Fruit fly (Drosophila melanogaster): Measurements from ENCODE around the gene CG7600.

The CG7600 gene

dm6 chr3L:11248303-11248702 is 37.7 kb downstream of the CG7600 start (continued):
- TF ChIP-seq ATbp (GFP tag; optimal IDR thresholded peaks at IDR 0.05): no peak
- no peak for TF ChIP-seq Sry-δ (GFP tag; optimal IDR thresholded peaks at IDR 0.05)
- no peak for TF ChIP-seq CG34224 (GFP tag; IDR thresholded peaks at IDR 0.05; ENCODE audit: partially characterized antibody)
- no peak for TF ChIP-seq sr (GFP tag; IDR thresholded peaks at IDR 0.05)
- TF ChIP-seq CG32767 (GFP tag; IDR thresholded peaks at IDR 0.05): no peak
- TF ChIP-seq run (tag; optimal IDR thresholded peaks at IDR 0.05): no peak
- TF ChIP-seq tll (GFP tag; optimal IDR thresholded peaks at IDR 0.05): no peak
- no peak for TF ChIP-seq sd (tag; optimal IDR thresholded peaks at IDR 0.05)
- TF ChIP-seq Opbp (GFP tag; IDR thresholded peaks at IDR 0.05; ENCODE audit: partially characterized antibody): 0 out of 3 replicates have a peak, but pooled peaks have one; percentile 20
- peak; percentile 18; the same call in 2 of the 3 replicates for TF ChIP-seq Dbx (GFP tag; IDR thresholded peaks at IDR 0.05)
- no peak for TF ChIP-seq Hand (GFP tag; optimal IDR thresholded peaks at IDR 0.05)
- TF ChIP-seq tap (tag; optimal IDR thresholded peaks at IDR 0.05): no peak
- no peak for TF ChIP-seq CG8089 (GFP tag; optimal IDR thresholded peaks at IDR 0.05)
- peak; percentile 35; the same call in 1 of the 2 replicates for TF ChIP-seq CG14014 (GFP tag; IDR thresholded peaks at IDR 0.05)
- no peak for TF ChIP-seq ERR (GFP tag; optimal IDR thresholded peaks at IDR 0.05)
- TF ChIP-seq slp2 (GFP tag; optimal IDR thresholded peaks at IDR 0.05): no peak
- no peak for TF ChIP-seq CG12299 (tag; optimal IDR thresholded peaks at IDR 0.05)
- TF ChIP-seq pfk (GFP tag; optimal IDR thresholded peaks at IDR 0.05): no peak
- TF ChIP-seq CG14667 (GFP tag; IDR thresholded peaks at IDR 0.05): no peak
- TF ChIP-seq Fer1 (GFP tag; optimal IDR thresholded peaks at IDR 0.05): peak; percentile 20
- TF ChIP-seq CG13775 (GFP tag; optimal IDR thresholded peaks at IDR 0.05): no peak
- TF ChIP-seq CTCF (GFP tag; optimal IDR thresholded peaks at IDR 0.05): peak; percentile 91
- TF ChIP-seq Lim3 (GFP tag; IDR thresholded peaks at IDR 0.05): no peak
- TF ChIP-seq her (GFP tag; optimal IDR thresholded peaks at IDR 0.05): no peak
- no peak for TF ChIP-seq CG8388 (GFP tag; optimal IDR thresholded peaks at IDR 0.05)
- no peak; the same call in 1 of the 2 replicates for TF ChIP-seq sim (GFP tag; IDR thresholded peaks at IDR 0.05)
- no peak for TF ChIP-seq CG16863 (GFP tag; optimal IDR thresholded peaks at IDR 0.05)
- peak; percentile 44 for TF ChIP-seq sug (tag; optimal IDR thresholded peaks at IDR 0.05)
- no peak for TF ChIP-seq CG8359 (GFP tag; optimal IDR thresholded peaks at IDR 0.05; ENCODE audit: borderline replicate concordance)
- TF ChIP-seq scrt (GFP tag; optimal IDR thresholded peaks at IDR 0.05): peak; percentile 30
- TF ChIP-seq CG10565 (GFP tag; optimal IDR thresholded peaks at IDR 0.05): no peak
- no peak for TF ChIP-seq zen2 (GFP tag; IDR thresholded peaks at IDR 0.05; ENCODE audit: partially characterized antibody)
- no peak for TF ChIP-seq Lpt (GFP tag; optimal IDR thresholded peaks at IDR 0.05)
- TF ChIP-seq ara (GFP tag; IDR thresholded peaks at IDR 0.05): no peak
- peak; percentile 10 for TF ChIP-seq NfI (GFP tag; optimal IDR thresholded peaks at IDR 0.05)
- no peak for TF ChIP-seq Dip3 (GFP tag; optimal IDR thresholded peaks at IDR 0.05)
- TF ChIP-seq kay (GFP tag; optimal IDR thresholded peaks at IDR 0.05): no peak
- TF ChIP-seq Vsx1 (GFP tag; optimal IDR thresholded peaks at IDR 0.05): peak; percentile 5
- peak; percentile 31 for TF ChIP-seq HHEX (GFP tag; optimal IDR thresholded peaks at IDR 0.05)
- no peak for TF ChIP-seq al (GFP tag; IDR thresholded peaks at IDR 0.05)
- no peak for TF ChIP-seq usp (GFP tag; optimal IDR thresholded peaks at IDR 0.05)
- no peak for TF ChIP-seq Dek (tag; optimal IDR thresholded peaks at IDR 0.05)
- TF ChIP-seq yki (optimal IDR thresholded peaks at IDR 0.05): no peak
- no peak for TF ChIP-seq CG17612 (GFP tag; IDR thresholded peaks at IDR 0.05)
- no peak for TF ChIP-seq dmrt11E (tag; optimal IDR thresholded peaks at IDR 0.05)
- no peak for TF ChIP-seq CG1529 (GFP tag; optimal IDR thresholded peaks at IDR 0.05)
- TF ChIP-seq CG33557 (GFP tag; optimal IDR thresholded peaks at IDR 0.05): no peak
- no peak for TF ChIP-seq btn (GFP tag; optimal IDR thresholded peaks at IDR 0.05)
- no peak for TF ChIP-seq sisA (GFP tag; IDR thresholded peaks at IDR 0.05)
- no peak for TF ChIP-seq Nf-YA (GFP tag; IDR thresholded peaks at IDR 0.05)
- TF ChIP-seq CG2129 (GFP tag; IDR thresholded peaks at IDR 0.05; ENCODE audit: partially characterized antibody): no peak
- no peak for TF ChIP-seq vnd (GFP tag; IDR thresholded peaks at IDR 0.05; ENCODE audit: partially characterized antibody)
